Fruit fly (Drosophila melanogaster) ovary, adult (tissue): ENCODE results near the gene nompC.

ENCODE experiments used
- CG17801 ChIP-seq: fragments of 200-800 bp; optimal IDR thresholded peaks from 2 replicates; lab custom pipeline; 2019; ENCODE audit warnings: missing biosample characterization, mild to moderate bottlenecking, missing genetic modification characterization, moderate library complexity; ENCODE audit not compliant: partially characterized antibody

The nompC gene

dm6 chr2L:5345900-5346299 is at the start of gene nompC:
Gene nompC (plus strand): TSS chr2L:5346200.
- TF ChIP-seq CG17801 (GFP tag; lab: Kevin White, UChicago): no peak

- peak; percentile 31 for TF ChIP-seq CG17801 (GFP tag; lab: Kevin White, UChicago)
Measured at dm6 chr2L:5296672-5297288, 49.2 kb upstream of the nompC start.

dm6 chr2L:5297289-5297960 is 48.6 kb upstream of the nompC start:
- TF ChIP-seq CG17801 (GFP tag; lab: Kevin White, UChicago): no peak

dm6 chr2L:5297961-5298311 is 48.1 kb upstream of the nompC start:
- TF ChIP-seq CG17801 (GFP tag; lab: Kevin White, UChicago): no peak

dm6 chr2L:5298978-5299627 is 46.9 kb upstream of the nompC start:
- TF ChIP-seq CG17801 (GFP tag; lab: Kevin White, UChicago): peak; percentile 88

dm6 chr2L:5299628-5299986 is 46.4 kb upstream of the nompC start:
- TF ChIP-seq CG17801 (GFP tag; lab: Kevin White, UChicago): no peak

dm6 chr2L:5300237-5300668 is 45.7 kb upstream of the nompC start:
- no peak for TF ChIP-seq CG17801 (GFP tag; lab: Kevin White, UChicago)

dm6 chr2L:5300785-5301616 is 45.0 kb upstream of the nompC start:
- no peak for TF ChIP-seq CG17801 (GFP tag; lab: Kevin White, UChicago)

- TF ChIP-seq CG17801 (GFP tag; lab: Kevin White, UChicago): peak; percentile 64
Measured at dm6 chr2L:5302284-5302683, 43.7 kb upstream of the nompC start.

dm6 chr2L:5302692-5303043 is 43.3 kb upstream of the nompC start:
- TF ChIP-seq CG17801 (GFP tag; lab: Kevin White, UChicago): no peak

- TF ChIP-seq CG17801 (GFP tag; lab: Kevin White, UChicago): peak; percentile 68
Measured at dm6 chr2L:5303044-5303904, 42.7 kb upstream of the nompC start.

- no peak for TF ChIP-seq CG17801 (GFP tag; lab: Kevin White, UChicago)
Measured at dm6 chr2L:5304367-5304766, 41.6 kb upstream of the nompC start.

- peak; percentile 46 for TF ChIP-seq CG17801 (GFP tag; lab: Kevin White, UChicago)
Measured at dm6 chr2L:5305240-5305875, 40.6 kb upstream of the nompC start.
